Worm (Caenorhabditis elegans) whole organism, L2 larva: ENCODE data around the gene sptl-3.

Source experiments
- C34F6.9 ChIP-seq: fragments of 150-350 bp; optimal IDR thresholded peaks from 2 replicates; lab custom pipeline; 2014; ENCODE audit warnings: missing biosample characterization, missing genetic modification characterization
- aly-2 ChIP-seq: fragments of 150-350 bp; optimal IDR thresholded peaks from 2 replicates; lab custom pipeline; 2014; ENCODE audit warnings: missing biosample characterization, missing genetic modification characterization
- ama-1 ChIP-seq: fragments of 150-350 bp; optimal IDR thresholded peaks from 2 replicates; lab custom pipeline; 2018; ENCODE audit warnings: inconsistent platforms
- egl-27 ChIP-seq: sonication (generic microtip); optimal IDR thresholded peaks from 3 replicates; lab custom pipeline; 2017; ENCODE audit warnings: missing biosample characterization, missing genetic modification reagents, missing genetic modification characterization
- fos-1 ChIP-seq: fragments of 150-350 bp; optimal IDR thresholded peaks from 2 replicates; lab custom pipeline; 2014; ENCODE audit warnings: missing biosample characterization, missing genetic modification characterization
- lin-11 ChIP-seq: fragments of 150-350 bp; sonication (generic microtip); optimal IDR thresholded peaks from 2 replicates; lab custom pipeline; 2014; ENCODE audit warnings: missing biosample characterization, missing genetic modification characterization, inconsistent platforms, mixed read lengths
- lsy-2 ChIP-seq, 2 experiments: fragments of 150-350 bp in 1 of 2; sonication (generic microtip) in 1 of 2; optimal IDR thresholded peaks; 2 replicates each; lab custom pipeline; 2014 to 2017; ENCODE audit warnings: missing biosample characterization in 2 of 2, missing genetic modification characterization in 2 of 2
- nhr-11 ChIP-seq: fragments of 150-350 bp; optimal IDR thresholded peaks from 2 replicates; lab custom pipeline; 2014; ENCODE audit warnings: missing biosample characterization, missing genetic modification characterization
- nhr-23 ChIP-seq: fragments of 150-350 bp; optimal IDR thresholded peaks from 2 replicates; lab custom pipeline; 2014; ENCODE audit warnings: missing biosample characterization, missing genetic modification reagents, missing genetic modification characterization
- nhr-25 ChIP-seq: fragments of 150-350 bp; sonication (generic microtip); optimal IDR thresholded peaks from 3 replicates; lab custom pipeline; 2014; ENCODE audit warnings: missing biosample characterization, missing genetic modification characterization
- zag-1 ChIP-seq: fragments of 150-350 bp; optimal IDR thresholded peaks from 2 replicates; lab custom pipeline; 2014; ENCODE audit warnings: missing biosample characterization, missing genetic modification characterization
- ztf-11 ChIP-seq: sonication (generic microtip); optimal IDR thresholded peaks from 2 replicates; lab custom pipeline; 2017; ENCODE audit warnings: missing biosample characterization, missing genetic modification characterization

DNA sequence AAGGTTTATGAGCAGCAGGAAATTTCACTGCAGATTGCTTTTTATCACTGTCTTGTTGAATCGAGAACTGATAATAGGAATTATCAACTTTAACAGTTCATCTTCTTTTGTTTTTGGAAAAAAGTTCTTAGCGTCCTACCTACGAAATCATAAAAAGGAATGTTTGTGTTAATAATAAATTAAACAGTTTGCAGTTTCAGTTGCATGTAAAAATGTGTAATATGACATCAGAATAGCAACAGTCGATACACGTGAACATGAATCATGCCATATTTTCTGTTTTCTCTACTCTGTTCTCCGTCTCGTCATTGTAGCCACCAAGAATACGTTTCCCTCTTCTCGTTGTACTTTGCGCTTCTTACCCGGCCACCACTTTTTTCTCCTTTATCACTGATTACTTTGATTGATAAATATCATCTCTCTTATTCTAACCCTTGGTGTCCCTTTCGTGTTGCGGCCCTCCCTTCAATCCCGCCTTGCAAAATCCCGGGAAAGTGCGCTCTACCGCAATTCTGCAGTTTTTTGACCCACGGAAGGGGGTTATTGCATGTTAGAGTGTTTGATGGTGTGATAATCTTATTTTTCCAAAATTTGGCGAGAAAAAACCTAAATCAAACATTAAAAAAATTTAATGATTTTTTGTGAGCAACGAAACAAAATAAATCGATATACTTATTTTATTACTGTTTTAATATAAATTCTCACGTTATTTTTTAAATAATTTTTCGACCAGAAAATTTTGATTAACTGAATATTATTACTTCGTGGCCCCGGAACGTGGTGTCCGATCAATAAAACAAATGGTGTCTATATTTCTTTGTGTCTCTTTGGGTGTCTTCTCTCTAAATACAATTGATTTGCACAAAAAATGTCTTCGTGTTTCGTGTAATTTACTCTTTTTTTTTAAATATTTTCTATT lies at the start of gene sptl-3:
- TF ChIP-seq nhr-23 (tag; lab: Kevin White, UChicago) (no peak), nhr-11 (tag; lab: Kevin White, UChicago) (no peak), fos-1 (tag; lab: Kevin White, UChicago) (peak; percentile 60), ztf-11 (tag; lab: Kevin White, UChicago) (no peak), zag-1 (tag; lab: Kevin White, UChicago) (no peak), lsy-2 (tag; optimal IDR thresholded peaks at IDR 0.05; lab: Kevin White, UChicago) (peak in 1 of 2 experiments; percentile 1), nhr-25 (tag; lab: Kevin White, UChicago) (peak; percentile 53), aly-2 (tag; lab: Kevin White, UChicago) (no peak), ama-1 (lab: Kevin White, UChicago) (no peak), lin-11 (no peak), C34F6.9 (tag; lab: Kevin White, UChicago) (peak; percentile 21), egl-27 (tag; lab: Kevin White, UChicago) (no peak)
